Fruit fly (Drosophila melanogaster): ENCODE measurements around the gene orb2.

Gene orb2

DNA sequence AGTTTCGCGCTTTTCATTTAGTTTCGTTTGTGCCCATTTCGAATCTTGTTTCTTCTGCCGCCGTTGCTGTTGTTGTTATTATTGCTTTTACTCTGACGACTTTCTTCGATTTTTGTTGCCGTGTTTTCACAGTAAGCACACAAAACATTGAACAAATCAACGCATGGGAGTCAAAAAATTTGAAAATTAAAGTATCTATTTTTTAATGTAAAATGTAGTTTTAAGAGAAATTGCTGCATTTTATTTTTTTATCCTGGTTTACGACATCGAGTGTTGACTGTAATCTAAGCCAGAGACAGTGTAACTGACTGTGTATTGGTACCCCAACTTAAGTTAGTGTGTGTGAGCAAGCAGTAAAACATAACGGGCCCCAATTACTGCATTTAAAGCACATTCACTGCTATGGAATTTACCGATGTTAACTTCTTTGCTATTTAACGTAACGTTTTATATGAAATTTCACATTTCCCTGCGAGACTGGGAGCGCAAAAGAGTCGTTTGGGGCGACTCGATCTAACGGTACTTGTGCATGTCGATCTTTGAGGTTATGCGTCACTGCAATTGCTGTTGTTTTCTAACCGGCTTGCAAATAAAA is 42.0 kb upstream of the orb2 start (continued):
- TF ChIP-seq CG31388 (GFP tag; optimal IDR thresholded peaks at IDR 0.05) = peak; percentile 31
- peak; percentile 35 for TF ChIP-seq nerfin-1 (tag; optimal IDR thresholded peaks at IDR 0.05)
- peak; percentile 34 for TF ChIP-seq CG10654 (GFP tag; optimal IDR thresholded peaks at IDR 0.05)
- peak; percentile 82 for TF ChIP-seq CG17328 (GFP tag; IDR thresholded peaks at IDR 0.05)
- peak; percentile 49 for TF ChIP-seq Six4 (GFP tag; optimal IDR thresholded peaks at IDR 0.05)
- TF ChIP-seq CG5245 (GFP tag; optimal IDR thresholded peaks at IDR 0.05) = peak; percentile 47
- TF ChIP-seq CG9727 (GFP tag; optimal IDR thresholded peaks at IDR 0.05) = peak; percentile 59
- TF ChIP-seq E2f2 (GFP tag; IDR thresholded peaks at IDR 0.05) = peak; percentile 22; the same call in 1 of the 2 replicates
- TF ChIP-seq fd64A (GFP tag; optimal IDR thresholded peaks at IDR 0.05) = no peak
- no peak for TF ChIP-seq CG4360 (GFP tag; IDR thresholded peaks at IDR 0.05)
- TF ChIP-seq slbo (GFP tag; IDR thresholded peaks at IDR 0.05) = peak; percentile 66
- TF ChIP-seq CG7928 (GFP tag; optimal IDR thresholded peaks at IDR 0.05) = no peak
- TF ChIP-seq CG8924 (tag; optimal IDR thresholded peaks at IDR 0.05) = peak; percentile 51
- TF ChIP-seq CG10543 (GFP tag; optimal IDR thresholded peaks at IDR 0.05) = no peak
- TF ChIP-seq nerfin-2 (GFP tag; IDR thresholded peaks at IDR 0.05; ENCODE audit: partially characterized antibody) = no peak
- TF ChIP-seq CG30020 (tag; optimal IDR thresholded peaks at IDR 0.05) = no peak
- no peak for TF ChIP-seq CG8478 (optimal IDR thresholded peaks at IDR 0.05)
- TF ChIP-seq Ets65A (GFP tag) = peak; percentile 51
- TF ChIP-seq knrl (GFP tag; IDR thresholded peaks at IDR 0.05; ENCODE audit: partially characterized antibody) = no peak
- TF ChIP-seq CG2678 (tag; optimal IDR thresholded peaks at IDR 0.05) = no peak
- no peak for TF ChIP-seq CG12299 (tag; optimal IDR thresholded peaks at IDR 0.05)
- peak; percentile 44 for TF ChIP-seq trem (tag; optimal IDR thresholded peaks at IDR 0.05)
- peak; percentile 66 for TF ChIP-seq lmd (GFP tag; IDR thresholded peaks at IDR 0.05)
- peak; percentile 24 for TF ChIP-seq fu2 (GFP tag; optimal IDR thresholded peaks at IDR 0.05)
- TF ChIP-seq bowl (GFP tag; IDR thresholded peaks at IDR 0.05) = peak; percentile 45; the same call in 1 of the 2 replicates
- no peak for TF ChIP-seq Hr39 (optimal IDR thresholded peaks at IDR 0.05)
- TF ChIP-seq dimm (GFP tag; IDR thresholded peaks at IDR 0.05) = peak; percentile 51; the same call in 1 of the 2 replicates
- peak; percentile 84 for TF ChIP-seq Sox102F (GFP tag; optimal IDR thresholded peaks at IDR 0.05)
- TF ChIP-seq CG34422 (GFP tag; IDR thresholded peaks at IDR 0.05) = peak; percentile 57; the same call in 1 of the 3 replicates
- no peak for TF ChIP-seq nom (GFP tag; optimal IDR thresholded peaks at IDR 0.05)
- no peak for TF ChIP-seq ERR (GFP tag; optimal IDR thresholded peaks at IDR 0.05)
- no peak for TF ChIP-seq kay (GFP tag; optimal IDR thresholded peaks at IDR 0.05)
- peak; percentile 19 for TF ChIP-seq CG13624 (GFP tag; optimal IDR thresholded peaks at IDR 0.05)
- TF ChIP-seq Hr3 (GFP tag; optimal IDR thresholded peaks at IDR 0.05) = peak; percentile 48
- TF ChIP-seq Neu2 (GFP tag; optimal IDR thresholded peaks at IDR 0.05; ENCODE audit: borderline replicate concordance) = no peak
- peak; percentile 28; the same call in 1 of the 2 replicates for TF ChIP-seq wdn (GFP tag; IDR thresholded peaks at IDR 0.05)
- TF ChIP-seq pnt (GFP tag; optimal IDR thresholded peaks at IDR 0.05) = peak; percentile 24
- TF ChIP-seq stc (GFP tag; IDR thresholded peaks at IDR 0.05) = peak; percentile 62; the same call in 1 of the 2 replicates
- TF ChIP-seq Dip2 (GFP tag; IDR thresholded peaks at IDR 0.05) = no peak
- no peak for TF ChIP-seq gem (tag; optimal IDR thresholded peaks at IDR 0.05)
- no peak for TF ChIP-seq CG2129 (GFP tag; IDR thresholded peaks at IDR 0.05; ENCODE audit: partially characterized antibody)
- peak; percentile 47; the same call in 1 of the 2 replicates for TF ChIP-seq al (GFP tag; IDR thresholded peaks at IDR 0.05)
- no peak for TF ChIP-seq rib (GFP tag; IDR thresholded peaks at IDR 0.05)
- TF ChIP-seq CG6272 (GFP tag; IDR thresholded peaks at IDR 0.05) = 0 out of 2 replicates have a peak, but pooled peaks have one; percentile 42
- no peak for TF ChIP-seq CG4730 (GFP tag; IDR thresholded peaks at IDR 0.05)
- TF ChIP-seq ewg (GFP tag; optimal IDR thresholded peaks at IDR 0.05) = peak; percentile 58
- TF ChIP-seq gcm2 (GFP tag; optimal IDR thresholded peaks at IDR 0.05) = no peak
- peak; percentile 17 for TF ChIP-seq MESR4 (GFP tag; optimal IDR thresholded peaks at IDR 0.05)
- no peak for TF ChIP-seq gro (GFP tag; optimal IDR thresholded peaks at IDR 0.05)
- peak; percentile 0 for TF ChIP-seq Lhr (GFP tag; optimal IDR thresholded peaks at IDR 0.05)
- no peak for TF ChIP-seq CG15696 (tag; optimal IDR thresholded peaks at IDR 0.05)

Measured in whole organism, embryonic.